Fruit fly (Drosophila melanogaster) whole organism, wandering third instar larva: Measurements from ENCODE around the gene cact.

Experiments used
- Abd-B ChIP-seq: fragments of >200 bp; optimal IDR thresholded peaks from 2 replicates; lab custom pipeline; 2017; ENCODE audit warnings: missing biosample characterization, missing genetic modification characterization
- CG32264 ChIP-seq: fragments of 200-800 bp; sonication (Bioruptor generic); optimal IDR thresholded peaks from 2 replicates; lab custom pipeline; 2016; ENCODE audit warnings: missing biosample characterization, missing genetic modification characterization
- CG9705 ChIP-seq: fragments of 200-800 bp; sonication (Bioruptor generic); optimal IDR thresholded peaks from 2 replicates; lab custom pipeline; 2018; ENCODE audit warnings: missing biosample characterization, mild to moderate bottlenecking, missing genetic modification characterization
- CrebA ChIP-seq: fragments of 200-800 bp; sonication (Bioruptor generic); optimal IDR thresholded peaks from 2 replicates; lab custom pipeline; 2016; ENCODE audit warnings: missing biosample characterization, mild to moderate bottlenecking, missing genetic modification characterization, borderline replicate concordance
- Dfd ChIP-seq: fragments of >200 bp; optimal IDR thresholded peaks from 2 replicates; lab custom pipeline; 2017; ENCODE audit warnings: missing biosample characterization, missing genetic modification characterization
- Dif ChIP-seq: fragments of 200-275, 200-300 bp; sonication (Bioruptor generic); optimal IDR thresholded peaks from 2 replicates; lab custom pipeline; 2018; ENCODE audit warnings: missing biosample characterization, missing genetic modification characterization; ENCODE audit not compliant: partially characterized antibody
- GATAd ChIP-seq: sonication (Bioruptor generic); optimal IDR thresholded peaks from 2 replicates; lab custom pipeline; 2016; ENCODE audit warnings: missing biosample characterization, missing genetic modification characterization
- HLH106 ChIP-seq: fragments of 200-800 bp; optimal IDR thresholded peaks from 3 replicates; lab custom pipeline; 2019; ENCODE audit warnings: missing biosample characterization, mild to moderate bottlenecking, missing genetic modification characterization, moderate library complexity
- Hnf4 ChIP-seq: fragments of 200-800 bp; sonication (Bioruptor generic); optimal IDR thresholded peaks from 2 replicates; lab custom pipeline; 2016; ENCODE audit warnings: missing biosample characterization, mild to moderate bottlenecking, missing genetic modification characterization
- Hr78 ChIP-seq: fragments of >200 bp; optimal IDR thresholded peaks from 2 replicates; lab custom pipeline; 2017; ENCODE audit warnings: missing biosample characterization, missing genetic modification characterization
- Hr83 ChIP-seq: fragments of 200-300 bp; sonication (Bioruptor generic); optimal IDR thresholded peaks from 2 replicates; lab custom pipeline; 2016; ENCODE audit warnings: missing biosample characterization, mild to moderate bottlenecking, missing genetic modification characterization, moderate library complexity; ENCODE audit not compliant: poor library complexity, severe bottlenecking
- Jra ChIP-seq: sonication (Bioruptor generic); optimal IDR thresholded peaks from 2 replicates; lab custom pipeline; 2016; ENCODE audit warnings: missing biosample characterization, missing genetic modification characterization
- Mio ChIP-seq: sonication (Bioruptor generic); optimal IDR thresholded peaks from 2 replicates; lab custom pipeline; 2016; ENCODE audit warnings: missing biosample characterization, missing genetic modification characterization
- Myc ChIP-seq: fragments of >200 bp; optimal IDR thresholded peaks from 2 replicates; lab custom pipeline; 2017
- N ChIP-seq: fragments of >200 bp; optimal IDR thresholded peaks from 2 replicates; lab custom pipeline; 2018; ENCODE audit warnings: missing biosample characterization, missing external identifiers, missing genetic modification characterization
- OdsH ChIP-seq: fragments of 200-800 bp; sonication (Bioruptor generic); optimal IDR thresholded peaks from 2 replicates; lab custom pipeline; 2016; ENCODE audit warnings: missing biosample characterization, mild to moderate bottlenecking, missing genetic modification characterization
- Rel ChIP-seq, 2 experiments: fragments of 200-800 bp; sonication (Bioruptor generic) in 1 of 2; optimal IDR thresholded peaks; 2 replicates in 1 of 2; 3 replicates in 1 of 2; lab custom pipeline; 2016 to 2019; ENCODE audit warnings: mild to moderate bottlenecking in 2 of 2, missing biosample characterization in 2 of 2, missing genetic modification characterization in 2 of 2, moderate library complexity in 1 of 2
- Sp1 ChIP-seq: fragments of 200-800 bp; sonication (Bioruptor generic); optimal IDR thresholded peaks from 3 replicates; lab custom pipeline; 2019; ENCODE audit warnings: missing biosample characterization, mild to moderate bottlenecking, missing genetic modification characterization, moderate library complexity
- Vsx2 ChIP-seq: fragments of 200-300, 225-300 bp; sonication (Bioruptor generic); optimal IDR thresholded peaks from 2 replicates; lab custom pipeline; 2018; ENCODE audit warnings: missing biosample characterization, missing genetic modification characterization; ENCODE audit not compliant: partially characterized antibody
- br ChIP-seq: fragments of 200-800 bp; sonication (Bioruptor generic); optimal IDR thresholded peaks from 2 replicates; lab custom pipeline; 2016; ENCODE audit warnings: missing biosample characterization, missing genetic modification characterization
- brk ChIP-seq: fragments of 200-800 bp; sonication (Bioruptor generic); optimal IDR thresholded peaks from 2 replicates; lab custom pipeline; 2016; ENCODE audit warnings: missing biosample characterization, mild to moderate bottlenecking, missing genetic modification characterization
- dl ChIP-seq, 2 experiments: fragments of 175-275, 200-275 bp in 1 of 2; fragments of 200-275 bp in 1 of 2; sonication (Bioruptor generic); optimal IDR thresholded peaks; lab custom pipeline; 2018; ENCODE audit warnings: mild to moderate bottlenecking in 2 of 2, missing biosample characterization in 2 of 2, missing genetic modification characterization in 2 of 2, moderate library complexity in 2 of 2; ENCODE audit not compliant: partially characterized antibody in 2 of 2, insufficient read depth in 1 of 2
- dmrt93B ChIP-seq: fragments of 200-800 bp; sonication (Bioruptor generic); optimal IDR thresholded peaks from 2 replicates; lab custom pipeline; 2018; ENCODE audit warnings: missing biosample characterization, mild to moderate bottlenecking, missing genetic modification characterization
- dsf ChIP-seq: sonication (Bioruptor generic); optimal IDR thresholded peaks from 2 replicates; lab custom pipeline; 2016; ENCODE audit warnings: missing biosample characterization, missing genetic modification characterization, borderline replicate concordance
- ey ChIP-seq: fragments of 200-800 bp; sonication (Bioruptor generic); optimal IDR thresholded peaks from 2 replicates; lab custom pipeline; 2016; ENCODE audit warnings: missing biosample characterization, missing genetic modification characterization
- foxo ChIP-seq, 2 experiments: fragments of 200-800 bp; sonication (Bioruptor generic); optimal IDR thresholded peaks; 2 replicates in 1 of 2; 3 replicates in 1 of 2; lab custom pipeline; 2016 to 2017; ENCODE audit warnings: missing biosample characterization in 2 of 2, missing genetic modification characterization in 2 of 2
- fru ChIP-seq: fragments of 200-800 bp; sonication (Bioruptor generic); optimal IDR thresholded peaks from 3 replicates; lab custom pipeline; 2016; ENCODE audit warnings: missing biosample characterization, mild to moderate bottlenecking, missing genetic modification characterization
- h ChIP-seq: fragments of 200-800 bp; sonication (Bioruptor generic); optimal IDR thresholded peaks from 3 replicates; lab custom pipeline; 2016; ENCODE audit warnings: missing biosample characterization, mild to moderate bottlenecking, missing genetic modification characterization
- jim ChIP-seq: fragments of 175-275, 200-325 bp; sonication (Bioruptor generic); optimal IDR thresholded peaks from 2 replicates; lab custom pipeline; 2016; ENCODE audit warnings: missing biosample characterization, mild to moderate bottlenecking, missing genetic modification characterization
- lola ChIP-seq: fragments of >200 bp; optimal IDR thresholded peaks from 2 replicates; lab custom pipeline; 2017; ENCODE audit warnings: missing biosample characterization, missing genetic modification characterization
- pan ChIP-seq: fragments of >200 bp; optimal IDR thresholded peaks from 2 replicates; lab custom pipeline; 2017
- psq ChIP-seq: fragments of 200-800 bp; sonication (Bioruptor generic); optimal IDR thresholded peaks from 3 replicates; lab custom pipeline; 2017; ENCODE audit warnings: missing biosample characterization, mild to moderate bottlenecking, missing genetic modification characterization, moderate library complexity
- rgr ChIP-seq: fragments of 200-800 bp; sonication (Bioruptor generic); optimal IDR thresholded peaks from 3 replicates; lab custom pipeline; 2016; ENCODE audit warnings: missing biosample characterization, mild to moderate bottlenecking, missing genetic modification characterization
- sage ChIP-seq: fragments of 200-800 bp; sonication (Bioruptor generic); optimal IDR thresholded peaks from 2 replicates; lab custom pipeline; 2016; ENCODE audit warnings: missing biosample characterization, mild to moderate bottlenecking, missing genetic modification characterization
- sv ChIP-seq: fragments of 200-800 bp; sonication (Bioruptor generic); optimal IDR thresholded peaks from 3 replicates; lab custom pipeline; 2016; ENCODE audit warnings: missing biosample characterization, missing genetic modification characterization
- tai ChIP-seq: sonication (Bioruptor generic); optimal IDR thresholded peaks from 2 replicates; lab custom pipeline; 2016; ENCODE audit warnings: missing biosample characterization, missing genetic modification characterization
- usp ChIP-seq: fragments of >200 bp; optimal IDR thresholded peaks from 2 replicates; lab custom pipeline; 2017; ENCODE audit warnings: missing biosample characterization, missing genetic modification characterization
- woc ChIP-seq: sonication (Bioruptor generic); optimal IDR thresholded peaks from 2 replicates; lab custom pipeline; 2016; ENCODE audit warnings: missing biosample characterization, mild to moderate bottlenecking, missing genetic modification characterization

The cact gene

dm6 chr2L:16310648-16311047, 15.4 kb downstream of the cact start, which contains the start of the genes cni and fzy:
Gene cni (minus strand): TSS chr2L:16310726.
Gene fzy (plus strand): TSS chr2L:16310956.
- TF ChIP-seq N (GFP tag; lab: Kevin White, UChicago), result no peak
- no peak for TF ChIP-seq lola (GFP tag; lab: Kevin White, UChicago)
- TF ChIP-seq Hr78, result no peak
- TF ChIP-seq tai, result no peak
- no peak for TF ChIP-seq fru (GFP tag; lab: Kevin White, UChicago)
- TF ChIP-seq br (GFP tag; lab: Kevin White, UChicago), result no peak
- TF ChIP-seq sv (GFP tag; lab: Kevin White, UChicago), result no peak
- peak; percentile 49 for TF ChIP-seq sage
- TF ChIP-seq rgr (GFP tag; lab: Kevin White, UChicago), result peak; percentile 38
- no peak for TF ChIP-seq HLH106 (tag; lab: Kevin White, UChicago)
- TF ChIP-seq Dfd (GFP tag; lab: Kevin White, UChicago), result no peak
- TF ChIP-seq ey (GFP tag; lab: Kevin White, UChicago), result no peak
- TF ChIP-seq Myc, result no peak
- TF ChIP-seq OdsH (GFP tag; lab: Kevin White, UChicago), result no peak
- TF ChIP-seq CG32264 (GFP tag; lab: Kevin White, UChicago), result no peak
- peak; percentile 42 for TF ChIP-seq Hr83
- peak; percentile 25 for TF ChIP-seq Hnf4 (GFP tag; lab: Kevin White, UChicago)
- TF ChIP-seq dsf (GFP tag; lab: Kevin White, UChicago), result no peak
- TF ChIP-seq dl (GFP tag; optimal IDR thresholded peaks at IDR 0.05; lab: Kevin White, UChicago; ENCODE audit: insufficient read depth in 1 of 2, partially characterized antibody in 2 of 2), result no peak
- TF ChIP-seq foxo (GFP tag; optimal IDR thresholded peaks at IDR 0.05; lab: Kevin White, UChicago), result peak in 1 of 2 experiments; percentile 17
- no peak for TF ChIP-seq brk
- TF ChIP-seq psq (GFP tag; lab: Kevin White, UChicago), result no peak
- TF ChIP-seq usp (GFP tag; lab: Kevin White, UChicago), result no peak
- TF ChIP-seq Rel (GFP tag; optimal IDR thresholded peaks at IDR 0.05; lab: Kevin White, UChicago), result no peak
- TF ChIP-seq Rel (tag; optimal IDR thresholded peaks at IDR 0.05; lab: Kevin White, UChicago), result peak; percentile 99
- peak; percentile 23 for TF ChIP-seq Jra

- TF ChIP-seq Dif (GFP tag; lab: Kevin White, UChicago) (peak; percentile 8), GATAd (GFP tag; lab: Kevin White, UChicago) (no peak), HLH106 (tag; lab: Kevin White, UChicago) (peak; percentile 70), N (GFP tag; lab: Kevin White, UChicago) (no peak), Sp1 (GFP tag; lab: Kevin White, UChicago) (peak; percentile 46), Hr78 (no peak), Rel (GFP tag; optimal IDR thresholded peaks at IDR 0.05; lab: Kevin White, UChicago) (no peak), Rel (tag; optimal IDR thresholded peaks at IDR 0.05; lab: Kevin White, UChicago) (peak; percentile 42), Vsx2 (GFP tag; lab: Kevin White, UChicago) (no peak), Mio (GFP tag; lab: Kevin White, UChicago) (no peak), brk (no peak), foxo (GFP tag; optimal IDR thresholded peaks at IDR 0.05; lab: Kevin White, UChicago) (peak in 1 of 2 experiments; percentile 65), woc (peak; percentile 45), pan (lab: Kevin White, UChicago) (no peak), CrebA (GFP tag; lab: Kevin White, UChicago) (no peak), psq (GFP tag; lab: Kevin White, UChicago) (peak; percentile 66), br (GFP tag; lab: Kevin White, UChicago) (no peak), Jra (peak; percentile 70), lola (GFP tag; lab: Kevin White, UChicago) (no peak), fru (GFP tag; lab: Kevin White, UChicago) (no peak), usp (GFP tag; lab: Kevin White, UChicago) (no peak), dmrt93B (GFP tag; lab: Kevin White, UChicago) (no peak), sage (peak; percentile 63), Abd-B (GFP tag; lab: Kevin White, UChicago) (no peak), sv (GFP tag; lab: Kevin White, UChicago) (no peak), tai (no peak), OdsH (GFP tag; lab: Kevin White, UChicago) (peak; percentile 25), Dfd (GFP tag; lab: Kevin White, UChicago) (no peak), h (GFP tag; lab: Kevin White, UChicago) (no peak), dl (GFP tag; optimal IDR thresholded peaks at IDR 0.05; lab: Kevin White, UChicago; ENCODE audit: insufficient read depth in 1 of 2, partially characterized antibody in 2 of 2) (no peak), Hnf4 (GFP tag; lab: Kevin White, UChicago) (peak; percentile 59), rgr (GFP tag; lab: Kevin White, UChicago) (peak; percentile 61), Myc (peak; percentile 38), jim (GFP tag; lab: Kevin White, UChicago) (no peak), dsf (GFP tag; lab: Kevin White, UChicago) (no peak), ey (GFP tag; lab: Kevin White, UChicago) (peak; percentile 30), CG32264 (GFP tag; lab: Kevin White, UChicago) (peak; percentile 6), CG9705 (peak; percentile 53), Hr83 (no peak)
These were observed 18.8 kb downstream of the cact start, which contains the start of the genes CG5861 and Syx5 for dm6 chr2L:16307026-16307703. Gene CG5861 (minus strand): TSS chr2L:16307298. Gene Syx5 (plus strand): TSS chr2L:16307346.
